Worm (Caenorhabditis elegans): ENCODE data around the gene scd-1.

- TF ChIP-seq hlh-6 (tag; optimal IDR thresholded peaks at IDR 0.05) (no peak), odd-2 (tag; optimal IDR thresholded peaks at IDR 0.05) (no peak), sox-2 (GFP tag; IDR thresholded peaks at IDR 0.05) (no peak), nhr-11 (tag; optimal IDR thresholded peaks at IDR 0.05) (no peak), ama-1 (optimal IDR thresholded peaks at IDR 0.05) (no peak), dmd-4 (tag; optimal IDR thresholded peaks at IDR 0.05; ENCODE audit: borderline replicate concordance) (no peak), pha-4 (tag; optimal IDR thresholded peaks at IDR 0.05) (no peak), tbx-7 (tag; optimal IDR thresholded peaks at IDR 0.05) (no peak)
These were observed 15.3 kb downstream of the scd-1 start for ce11 chrX:12510148-12510785.
